Worm (Caenorhabditis elegans) whole organism, late embryonic: Measurements from ENCODE around the gene Y38E10A.9.
"Not testable (repeated sequence)": the region's sequence is repeated elsewhere in the genome, so short reads cannot be mapped to it uniquely, and the experiment has no call there.

ENCODE experiments used
- C08G9.2 ChIP-seq: sonication (generic microtip); optimal IDR thresholded peaks from 2 replicates; lab custom pipeline; 2016; ENCODE audit warnings: mild to moderate bottlenecking, missing genetic modification characterization, moderate library complexity, missing compliant biosample characterization
- C38D4.7 ChIP-seq: fragments of 200-800 bp; sonication (Bioruptor generic); optimal IDR thresholded peaks from 2 replicates; lab custom pipeline; 2018; ENCODE audit warnings: mild to moderate bottlenecking, missing genetic modification characterization, moderate library complexity, missing compliant biosample characterization
- F13H6.1 ChIP-seq: sonication (generic microtip); optimal IDR thresholded peaks from 2 replicates; lab custom pipeline; 2016; ENCODE audit warnings: missing genetic modification characterization, missing compliant biosample characterization
- K09A11.1 ChIP-seq: sonication (generic microtip); optimal IDR thresholded peaks from 2 replicates; lab custom pipeline; 2017; ENCODE audit warnings: antibody characterized with exemption, mild to moderate bottlenecking, missing genetic modification characterization, missing compliant biosample characterization; ENCODE audit not compliant: insufficient read depth
- T23F11.4 ChIP-seq: fragments of 200-800 bp; sonication (Bioruptor generic); optimal IDR thresholded peaks from 2 replicates; lab custom pipeline; 2018; ENCODE audit warnings: mild to moderate bottlenecking, missing genetic modification characterization, missing compliant biosample characterization
- Y22D7AL.16 ChIP-seq: sonication (generic microtip); optimal IDR thresholded peaks from 2 replicates; lab custom pipeline; 2016; ENCODE audit warnings: missing genetic modification characterization, missing compliant biosample characterization
- ahr-1 ChIP-seq: sonication (generic microtip); optimal IDR thresholded peaks from 2 replicates; lab custom pipeline; 2016; ENCODE audit warnings: missing genetic modification characterization, missing compliant biosample characterization
- ama-1 ChIP-seq: fragments of 150-350 bp; optimal IDR thresholded peaks from 2 replicates; lab custom pipeline; 2014
- ceh-18 ChIP-seq: sonication (generic microtip); optimal IDR thresholded peaks from 2 replicates; lab custom pipeline; 2016; ENCODE audit warnings: missing genetic modification characterization, missing compliant biosample characterization
- ceh-2 ChIP-seq: sonication (generic microtip); optimal IDR thresholded peaks from 2 replicates; lab custom pipeline; 2016; ENCODE audit warnings: missing genotype, missing genetic modification characterization, missing compliant biosample characterization
- ceh-34 ChIP-seq: sonication (generic microtip); optimal IDR thresholded peaks from 2 replicates; lab custom pipeline; 2016; ENCODE audit warnings: mild to moderate bottlenecking, missing genetic modification characterization, missing compliant biosample characterization
- ceh-6 ChIP-seq: fragments of 200-800 bp; sonication (Bioruptor generic); optimal IDR thresholded peaks from 2 replicates; lab custom pipeline; 2018; ENCODE audit warnings: mild to moderate bottlenecking, missing genetic modification characterization, missing compliant biosample characterization
- dmd-4 ChIP-seq: sonication (generic microtip); optimal IDR thresholded peaks from 2 replicates; lab custom pipeline; 2016; ENCODE audit warnings: borderline replicate concordance, missing genetic modification characterization, missing compliant biosample characterization
- elt-4 ChIP-seq: sonication (generic microtip); optimal IDR thresholded peaks from 2 replicates; lab custom pipeline; 2016; ENCODE audit warnings: missing genetic modification characterization, missing compliant biosample characterization
- eyg-1 ChIP-seq: sonication (generic microtip); optimal IDR thresholded peaks from 2 replicates; lab custom pipeline; 2016; ENCODE audit warnings: missing genotype, missing genetic modification characterization, missing compliant biosample characterization
- gmeb-2 ChIP-seq: sonication (generic microtip); optimal IDR thresholded peaks from 2 replicates; lab custom pipeline; 2016; ENCODE audit warnings: missing genetic modification characterization, inconsistent platforms, missing compliant biosample characterization
- hlh-13 ChIP-seq: fragments of 200-800 bp; sonication (Bioruptor generic); optimal IDR thresholded peaks from 2 replicates; lab custom pipeline; 2018; ENCODE audit warnings: mild to moderate bottlenecking, missing genetic modification characterization, missing compliant biosample characterization
- hlh-8 ChIP-seq: sonication (generic microtip); optimal IDR thresholded peaks from 2 replicates; lab custom pipeline; 2016; ENCODE audit warnings: missing genotype, missing genetic modification characterization, missing compliant biosample characterization
- lim-6 ChIP-seq: sonication (generic microtip); optimal IDR thresholded peaks from 2 replicates; lab custom pipeline; 2016; ENCODE audit warnings: missing genetic modification characterization, missing compliant biosample characterization
- lin-11 ChIP-seq: fragments of 200-800 bp; sonication (Bioruptor generic); optimal IDR thresholded peaks from 2 replicates; lab custom pipeline; 2018; ENCODE audit warnings: mild to moderate bottlenecking, missing genetic modification characterization, missing compliant biosample characterization
- madf-2 ChIP-seq: sonication (generic microtip); optimal IDR thresholded peaks from 2 replicates; lab custom pipeline; 2017; ENCODE audit warnings: missing genetic modification characterization, missing compliant biosample characterization
- nhr-11 ChIP-seq: fragments of 150-350 bp; optimal IDR thresholded peaks from 2 replicates; lab custom pipeline; 2014; ENCODE audit warnings: missing biosample characterization, missing genetic modification characterization
- nhr-232 ChIP-seq: sonication (generic microtip); optimal IDR thresholded peaks from 2 replicates; lab custom pipeline; 2016; ENCODE audit warnings: missing genetic modification characterization, missing compliant biosample characterization
- npax-4 ChIP-seq: sonication (generic microtip); optimal IDR thresholded peaks from 2 replicates; lab custom pipeline; 2016; ENCODE audit warnings: missing genetic modification characterization, missing compliant biosample characterization
- pag-3 ChIP-seq: sonication (generic microtip); optimal IDR thresholded peaks from 2 replicates; lab custom pipeline; 2016; ENCODE audit warnings: missing compliant biosample characterization, missing genetic modification characterization, borderline replicate concordance
- pha-2 ChIP-seq: sonication (generic microtip); optimal IDR thresholded peaks from 2 replicates; lab custom pipeline; 2017; ENCODE audit warnings: mild to moderate bottlenecking, missing genetic modification characterization, missing compliant biosample characterization
- pha-4 ChIP-seq: fragments of 150-350 bp; optimal IDR thresholded peaks from 2 replicates; lab custom pipeline; 2018; ENCODE audit warnings: missing biosample characterization, missing genetic modification reagents, missing genetic modification characterization
- pqm-1 ChIP-seq: sonication (generic microtip); optimal IDR thresholded peaks from 2 replicates; lab custom pipeline; 2016; ENCODE audit warnings: missing genetic modification characterization, missing compliant biosample characterization
- ref-2 ChIP-seq: sonication (generic microtip); optimal IDR thresholded peaks from 2 replicates; lab custom pipeline; 2016; ENCODE audit warnings: missing genetic modification characterization, missing compliant biosample characterization
- syd-9 ChIP-seq: sonication (generic microtip); optimal IDR thresholded peaks from 2 replicates; lab custom pipeline; 2016; ENCODE audit warnings: mild to moderate bottlenecking, missing genetic modification characterization, moderate library complexity, missing compliant biosample characterization
- tbx-7 ChIP-seq: sonication (generic microtip); optimal IDR thresholded peaks from 2 replicates; lab custom pipeline; 2016; ENCODE audit warnings: missing genotype, missing genetic modification characterization, missing compliant biosample characterization
- ttx-3 ChIP-seq: sonication (generic microtip); optimal IDR thresholded peaks from 2 replicates; lab custom pipeline; 2016; ENCODE audit warnings: missing genetic modification reagents, missing genetic modification characterization, missing compliant biosample characterization
- unc-42 ChIP-seq: sonication (generic microtip); optimal IDR thresholded peaks from 2 replicates; lab custom pipeline; 2016; ENCODE audit warnings: missing genotype, missing genetic modification characterization, missing compliant biosample characterization

The Y38E10A.9 gene

ce11 chrII:12619288-12619687 lies 10.5 kb downstream of the Y38E10A.9 start, which contains the start of gene nspe-2:
TSS of gene nspe-2 (minus strand) at chrII:12619388.
- TF ChIP-seq ahr-1 (tag; lab: Kevin White, UChicago) (no peak), dmd-4 (tag; lab: Kevin White, UChicago) (no peak), ceh-2 (tag; lab: Kevin White, UChicago) (no peak), hlh-13 (GFP tag; lab: Kevin White, UChicago) (no peak), ref-2 (tag; lab: Kevin White, UChicago) (no peak), npax-4 (no peak), F13H6.1 (no peak), hlh-8 (tag; lab: Kevin White, UChicago) (no peak), lim-6 (tag; lab: Kevin White, UChicago) (no peak), lin-11 (tag; lab: Kevin White, UChicago) (no peak)

- TF ChIP-seq ref-2 (tag; lab: Kevin White, UChicago) (no peak), ttx-3 (tag; lab: Kevin White, UChicago) (no peak), pqm-1 (no peak), K09A11.1 (no peak), syd-9 (tag; lab: Kevin White, UChicago) (no peak), pag-3 (tag; lab: Kevin White, UChicago) (no peak), ama-1 (lab: Kevin White, UChicago) (no peak)
- TF ChIP-seq, all 69 proteins: peak for 0
These were observed 12.0 kb downstream of the Y38E10A.9 start, which contains the start of gene nspe-1 for ce11 chrII:12620764-12621163. TSS of gene nspe-1 (minus strand) at chrII:12620864.

- no peak for TF ChIP-seq nhr-11 (tag; lab: Kevin White, UChicago)
- no peak for TF ChIP-seq nhr-232
These were observed 13.3 kb downstream of the Y38E10A.9 start, which contains the start of gene nspe-8 for ce11 chrII:12621908-12622566. TSS of gene nspe-8 (minus strand) at chrII:12621958.

- TF ChIP-seq ceh-6 (GFP tag; lab: Kevin White, UChicago) (no peak), ceh-34 (no peak), Y22D7AL.16 (tag; lab: Kevin White, UChicago) (no peak), ceh-18 (tag; lab: Kevin White, UChicago) (no peak), unc-42 (tag; lab: Kevin White, UChicago) (no peak), C38D4.7 (no peak), pha-4 (tag; lab: Kevin White, UChicago) (no peak), dmd-4 (tag; lab: Kevin White, UChicago) (no peak), tbx-7 (no peak), madf-2 (tag; lab: Kevin White, UChicago) (no peak), T23F11.4 (GFP tag; lab: Kevin White, UChicago) (no peak), C08G9.2 (tag; lab: Kevin White, UChicago) (no peak), F13H6.1 (no peak), eyg-1 (no peak), elt-4 (tag; lab: Kevin White, UChicago) (no peak)
- TF ChIP-seq, all 69 proteins: peak for 0
These were observed 14.1 kb downstream of the Y38E10A.9 start for ce11 chrII:12622843-12623242.

ce11 chrII:12624433-12624832 lies 15.7 kb downstream of the Y38E10A.9 start, which contains the start of gene Y38E10A.14:
TSS of gene Y38E10A.14 (minus strand) at chrII:12624533.
- TF ChIP-seq Y22D7AL.16 (tag; lab: Kevin White, UChicago); gmeb-2; pha-2 (tag; lab: Kevin White, UChicago): not testable (repeated sequence)
